Worm (Caenorhabditis elegans): ENCODE measurements around the gene F23D12.4.
A peak's percentile ranks its signal among the peaks of the same experiment; 100 is the strongest.

F23D12.4 gene

ce11 chrX:14480248-14480647 lies 35.4 kb downstream of the F23D12.4 start, which contains the start of gene gfi-3 (continued):
- TF ChIP-seq mep-1 (tag; optimal IDR thresholded peaks at IDR 0.05) (peak; percentile 92), lin-29 (GFP tag; IDR thresholded peaks at IDR 0.05) (0 out of 2 replicates have a peak, but pooled peaks have one; percentile 19), set-16 (GFP tag; IDR thresholded peaks at IDR 0.05) (no peak; the same call in 1 of the 2 replicates), egl-43 (GFP tag; IDR thresholded peaks at IDR 0.05) (peak; percentile 64; the same call in 1 of the 2 replicates), F44E2.7 (GFP tag; IDR thresholded peaks at IDR 0.05) (no peak), lin-39 (tag; optimal IDR thresholded peaks at IDR 0.05) (no peak), lsy-2 (tag; optimal IDR thresholded peaks at IDR 0.05) (peak in 1 of 2 experiments; percentile 85), zip-11 (GFP tag; IDR thresholded peaks at IDR 0.05) (no peak), lir-3 (tag; optimal IDR thresholded peaks at IDR 0.05) (no peak), sdz-12 (GFP tag; optimal IDR thresholded peaks at IDR 0.05) (no peak), aly-2 (tag; optimal IDR thresholded peaks at IDR 0.05) (no peak), lin-15B (tag; optimal IDR thresholded peaks at IDR 0.05) (no peak), arid-1 (GFP tag; conservative IDR thresholded peaks at IDR 0.05) (peak; percentile 52; the same call in 1 of the 2 replicates), vab-7 (GFP tag; IDR thresholded peaks at IDR 0.05) (no peak), pha-4 (GFP tag; IDR thresholded peaks at IDR 0.05) (peak; percentile 78), pha-4 (tag; optimal IDR thresholded peaks at IDR 0.05) (no peak), fkh-10 (GFP tag; optimal IDR thresholded peaks at IDR 0.05) (peak; percentile 31), T20F7.1 (GFP tag; optimal IDR thresholded peaks at IDR 0.05) (no peak), skn-1 (tag; optimal IDR thresholded peaks at IDR 0.05) (no peak), D1046.2 (GFP tag; IDR thresholded peaks at IDR 0.05) (no peak), nhr-10 (tag; optimal IDR thresholded peaks at IDR 0.05) (no peak), dmd-9 (GFP tag; IDR thresholded peaks at IDR 0.05) (no peak), ceh-44 (GFP tag; IDR thresholded peaks at IDR 0.05) (no peak), lim-7 (GFP tag; IDR thresholded peaks at IDR 0.05) (no peak), nhr-76 (tag; optimal IDR thresholded peaks at IDR 0.05) (no peak), madf-5 (GFP tag; IDR thresholded peaks at IDR 0.05) (no peak), R02D3.7 (tag; optimal IDR thresholded peaks at IDR 0.05) (no peak), nhr-111 (GFP tag; optimal IDR thresholded peaks at IDR 0.05) (no peak), ceh-20 (GFP tag; IDR thresholded peaks at IDR 0.05) (peak; percentile 71; the same call in 1 of the 2 replicates), lin-13 (GFP tag; optimal IDR thresholded peaks at IDR 0.05) (peak; percentile 61), dmd-6 (GFP tag; IDR thresholded peaks at IDR 0.05) (peak; percentile 80), spr-1 (tag; optimal IDR thresholded peaks at IDR 0.05) (peak; percentile 46), hlh-30 (tag; optimal IDR thresholded peaks at IDR 0.05; ENCODE audit: insufficient read depth) (peak; percentile 73), ctbp-1 (GFP tag; IDR thresholded peaks at IDR 0.05) (peak; percentile 72), Y105C5A.15 (GFP tag; IDR thresholded peaks at IDR 0.05) (no peak), unc-39 (tag; optimal IDR thresholded peaks at IDR 0.05) (no peak), unc-62 (GFP tag; optimal IDR thresholded peaks at IDR 0.05 in 1 of 2) (no peak), unc-62 (tag; optimal IDR thresholded peaks at IDR 0.05) (no peak), attf-4 (tag; optimal IDR thresholded peaks at IDR 0.05) (no peak), F37D6.2 (tag; optimal IDR thresholded peaks at IDR 0.05) (peak; percentile 53), madf-9 (GFP tag; conservative IDR thresholded peaks at IDR 0.05) (no peak), tra-1 (GFP tag; IDR thresholded peaks at IDR 0.05) (peak; percentile 61; the same call in 1 of the 2 replicates), ceh-32 (tag; optimal IDR thresholded peaks at IDR 0.05; ENCODE audit: poor library complexity) (no peak), ceh-82 (tag; optimal IDR thresholded peaks at IDR 0.05) (no peak), daf-19 (GFP tag; conservative IDR thresholded peaks at IDR 0.05) (no peak), snpc-4 (tag; optimal IDR thresholded peaks at IDR 0.05) (peak; percentile 55), snpc-1.2 (GFP tag; IDR thresholded peaks at IDR 0.05) (no peak), zip-2 (tag; optimal IDR thresholded peaks at IDR 0.05) (no peak), ZK546.5 (tag; optimal IDR thresholded peaks at IDR 0.05) (no peak), nhr-102 (tag; optimal IDR thresholded peaks at IDR 0.05) (peak; percentile 79), T26A8.4 (GFP tag; IDR thresholded peaks at IDR 0.05) (peak; percentile 77), nhr-48 (tag; optimal IDR thresholded peaks at IDR 0.05) (peak; percentile 66), ama-1 (optimal IDR thresholded peaks at IDR 0.05) (no peak)

Measured in whole organism, L4 larva.